Fruit fly (Drosophila melanogaster) whole organism, embryonic: ENCODE results near the gene Vha100-2.

Source experiments
- Aef1 ChIP-seq: fragments of 200-800 bp; sonication (Bioruptor generic); IDR thresholded peaks from 3 replicates; pipeline ENCODE4 v1.3.6; 2022; ENCODE audit warnings: missing biosample characterization, missing genetic modification characterization
- Atf6 ChIP-seq: fragments of 200-800 bp; sonication (Bioruptor generic); IDR thresholded peaks from 2 replicates; pipeline ENCODE4 v1.3.6; 2022; ENCODE audit warnings: missing biosample characterization, missing genetic modification characterization
- Awh ChIP-seq: fragments of 200-800 bp; sonication (Bioruptor generic); IDR thresholded peaks from 2 replicates; pipeline ENCODE4, ENCODE4 v1.3.6; 2022; ENCODE audit warnings: missing biosample characterization, missing genetic modification characterization
- CG10543 ChIP-seq: fragments of 200-800 bp; sonication (Bioruptor generic); optimal IDR thresholded peaks from 3 replicates; lab custom pipeline; 2017; ENCODE audit warnings: missing biosample characterization, mild to moderate bottlenecking, missing genetic modification characterization, moderate library complexity
- CG10654 ChIP-seq: fragments of 200-800 bp; sonication (Bioruptor generic); optimal IDR thresholded peaks from 2 replicates; lab custom pipeline; 2016; ENCODE audit warnings: missing biosample characterization, missing genetic modification characterization
- CG10979 ChIP-seq: fragments of 200-800 bp; sonication (Bioruptor generic); optimal IDR thresholded peaks from 2 replicates; lab custom pipeline; 2018; ENCODE audit warnings: missing biosample characterization, mild to moderate bottlenecking, missing genetic modification characterization, moderate library complexity
- CG11093 ChIP-seq: fragments of 200-800 bp; sonication (Bioruptor generic); IDR thresholded peaks from 3 replicates; pipeline ENCODE4 v1.3.6; 2022; ENCODE audit warnings: missing biosample characterization, missing genetic modification characterization
- CG11456 ChIP-seq: fragments of 200-800 bp; sonication (Bioruptor generic); IDR thresholded peaks from 3 replicates; pipeline ENCODE4 v1.3.6; 2022; ENCODE audit warnings: missing biosample characterization, missing genetic modification characterization
- CG11504 ChIP-seq: fragments of 200-800 bp; sonication (Bioruptor generic); optimal IDR thresholded peaks from 3 replicates; lab custom pipeline; 2019; ENCODE audit warnings: missing biosample characterization, mild to moderate bottlenecking, missing genetic modification characterization, moderate library complexity
- CG14441 ChIP-seq: fragments of 200-800 bp; sonication (Bioruptor generic); IDR thresholded peaks from 2 replicates; pipeline ENCODE4 v1.3.6; 2022; ENCODE audit warnings: missing biosample characterization, missing genetic modification characterization
- CG14710 ChIP-seq: fragments of 200-800 bp; sonication (Bioruptor generic); optimal IDR thresholded peaks from 3 replicates; lab custom pipeline; 2019; ENCODE audit warnings: missing biosample characterization, mild to moderate bottlenecking, missing genetic modification characterization, moderate library complexity
- CG15011 ChIP-seq: fragments of 200-800 bp; sonication (Bioruptor generic); optimal IDR thresholded peaks from 3 replicates; lab custom pipeline; 2018; ENCODE audit warnings: missing biosample characterization, mild to moderate bottlenecking, missing genetic modification characterization
- CG1529 ChIP-seq: fragments of 200-800 bp; sonication (Bioruptor generic); optimal IDR thresholded peaks from 3 replicates; lab custom pipeline; 2018; ENCODE audit warnings: missing biosample characterization, missing genetic modification characterization
- CG15514 ChIP-seq: fragments of 200-800 bp; sonication (Bioruptor generic); optimal IDR thresholded peaks from 3 replicates; lab custom pipeline; 2017; ENCODE audit warnings: missing biosample characterization, missing genetic modification characterization, mild to moderate bottlenecking, moderate library complexity, missing genetic modification reagents
- CG16815 ChIP-seq: fragments of 200-800 bp; sonication (Bioruptor generic); optimal IDR thresholded peaks from 3 replicates; lab custom pipeline; 2017; ENCODE audit warnings: missing biosample characterization, mild to moderate bottlenecking, missing genetic modification characterization
- CG18011 ChIP-seq: fragments of 200-800 bp; sonication (Bioruptor generic); optimal IDR thresholded peaks from 2 replicates; lab custom pipeline; 2017; ENCODE audit warnings: missing biosample characterization, missing genetic modification characterization, mild to moderate bottlenecking, moderate library complexity, missing genotype
- CG1832 ChIP-seq: fragments of 200-800 bp; sonication (Bioruptor generic); optimal IDR thresholded peaks from 2 replicates; lab custom pipeline; 2017; ENCODE audit warnings: missing biosample characterization, mild to moderate bottlenecking, missing genetic modification characterization, inconsistent platforms
- CG18764 ChIP-seq: fragments of 200-800 bp; sonication (Bioruptor generic); optimal IDR thresholded peaks from 3 replicates; lab custom pipeline; 2016; ENCODE audit warnings: missing biosample characterization, missing genetic modification characterization
- CG34224 ChIP-seq: fragments of 200-800 bp; sonication (Bioruptor generic); IDR thresholded peaks from 3 replicates; pipeline ENCODE4 v1.3.6; 2022; ENCODE audit warnings: missing biosample characterization, missing genetic modification characterization; ENCODE audit not compliant: partially characterized antibody
- CG34376 ChIP-seq: fragments of 200-800 bp; sonication (Bioruptor generic); optimal IDR thresholded peaks from 2 replicates; lab custom pipeline; 2018; ENCODE audit warnings: missing biosample characterization, mild to moderate bottlenecking, missing genetic modification characterization
- CG9817 ChIP-seq: fragments of 200-800 bp; sonication (Bioruptor generic); optimal IDR thresholded peaks from 2 replicates; lab custom pipeline; 2018; ENCODE audit warnings: missing biosample characterization, mild to moderate bottlenecking, missing genetic modification characterization, moderate library complexity
- Chrac-16 ChIP-seq: fragments of 200-800 bp; sonication (Bioruptor generic); optimal IDR thresholded peaks from 3 replicates; lab custom pipeline; 2016; ENCODE audit warnings: missing biosample characterization, missing genetic modification characterization
- Dfd ChIP-seq, 2 experiments: fragments of >200 bp; optimal IDR thresholded peaks; 2 replicates each; lab custom pipeline; 2017; ENCODE audit warnings: missing biosample characterization in 2 of 2, missing genetic modification characterization in 2 of 2
- Elba2 ChIP-seq: fragments of 200-800 bp; sonication (Bioruptor generic); optimal IDR thresholded peaks from 3 replicates; lab custom pipeline; 2016; ENCODE audit warnings: missing biosample characterization, missing genetic modification characterization
- Ets65A ChIP-seq: fragments of 200-800 bp; sonication (Bioruptor generic); peaks from one replicate; lab custom pipeline; 2016; ENCODE audit warnings: missing biosample characterization, missing genetic modification characterization
- GATAe ChIP-seq: fragments of 200-800 bp; sonication (Bioruptor generic); conservative IDR thresholded peaks from 2 replicates; pipeline ENCODE4 v1.3.6; 2022; ENCODE audit warnings: missing biosample characterization, missing genetic modification characterization
- Gug ChIP-seq: fragments of 200-800 bp; sonication (Bioruptor generic); IDR thresholded peaks from 4 replicates; pipeline ENCODE4 v1.3.6; 2022; ENCODE audit warnings: missing biosample characterization, missing genetic modification characterization
- HLH3B ChIP-seq: fragments of 200-800 bp; sonication (Bioruptor generic); IDR thresholded peaks from 2 replicates; pipeline ENCODE4 v1.3.6; 2022; ENCODE audit warnings: missing biosample characterization, missing genetic modification characterization
- Hand ChIP-seq: fragments of 200-800 bp; sonication (Bioruptor generic); optimal IDR thresholded peaks from 2 replicates; lab custom pipeline; 2017; ENCODE audit warnings: mild to moderate bottlenecking, missing biosample characterization, missing genetic modification reagents, missing genetic modification characterization
- Hey ChIP-seq: fragments of 200-800 bp; sonication (Bioruptor generic); optimal IDR thresholded peaks from 3 replicates; lab custom pipeline; 2018; ENCODE audit warnings: missing biosample characterization, mild to moderate bottlenecking, missing genetic modification characterization
- Hmr ChIP-seq: fragments of 200-800 bp; sonication (Bioruptor generic); optimal IDR thresholded peaks from 3 replicates; lab custom pipeline; 2017; ENCODE audit warnings: mild to moderate bottlenecking, missing biosample characterization, missing genetic modification reagents, missing genetic modification characterization
- Lpt ChIP-seq: fragments of >200 bp; optimal IDR thresholded peaks from 2 replicates; lab custom pipeline; 2018; ENCODE audit warnings: missing biosample characterization, missing genetic modification characterization
- Nf-YB ChIP-seq: fragments of 200-800 bp; sonication (Bioruptor generic); optimal IDR thresholded peaks from 3 replicates; lab custom pipeline; 2019; ENCODE audit warnings: missing biosample characterization, mild to moderate bottlenecking, missing genetic modification characterization, moderate library complexity
- YL-1 ChIP-seq: fragments of 200-800 bp; sonication (Bioruptor generic); optimal IDR thresholded peaks from 3 replicates; lab custom pipeline; 2017; ENCODE audit warnings: missing biosample characterization, mild to moderate bottlenecking, missing genetic modification characterization
- bowl ChIP-seq: fragments of 200-800 bp; sonication (Bioruptor generic); IDR thresholded peaks from 2 replicates; pipeline ENCODE4 v1.3.6; 2022; ENCODE audit warnings: missing biosample characterization, missing genetic modification characterization
- cato ChIP-seq: fragments of 200-800 bp; sonication (Bioruptor generic); optimal IDR thresholded peaks from 2 replicates; lab custom pipeline; 2016; ENCODE audit warnings: missing biosample characterization, missing genetic modification characterization, borderline replicate concordance
- caup ChIP-seq: fragments of 200-800 bp; sonication (Bioruptor generic); optimal IDR thresholded peaks from 3 replicates; lab custom pipeline; 2017; ENCODE audit warnings: missing biosample characterization, mild to moderate bottlenecking, missing genetic modification characterization, moderate library complexity; ENCODE audit not compliant: severe bottlenecking
- cwo ChIP-seq: fragments of 200-800 bp; sonication (Bioruptor generic); optimal IDR thresholded peaks from 3 replicates; lab custom pipeline; 2017; ENCODE audit warnings: missing biosample characterization, missing genetic modification characterization, mild to moderate bottlenecking, moderate library complexity, missing genetic modification reagents
- exex ChIP-seq: fragments of 200-800 bp; sonication (Bioruptor generic); optimal IDR thresholded peaks from 4 replicates; lab custom pipeline; 2018; ENCODE audit warnings: missing biosample characterization, mild to moderate bottlenecking, missing genetic modification characterization, moderate library complexity
- gro ChIP-seq: fragments of 200-800 bp; sonication (Bioruptor generic); optimal IDR thresholded peaks from 2 replicates; lab custom pipeline; 2016; ENCODE audit warnings: missing biosample characterization, missing genetic modification characterization
- jing ChIP-seq: fragments of 200-800 bp; sonication (Bioruptor generic); optimal IDR thresholded peaks from 2 replicates; lab custom pipeline; 2018; ENCODE audit warnings: missing biosample characterization, mild to moderate bottlenecking, missing genetic modification characterization
- lab ChIP-seq: fragments of 200-800 bp; sonication (Bioruptor generic); optimal IDR thresholded peaks from 3 replicates; lab custom pipeline; 2017; ENCODE audit warnings: missing biosample characterization, missing genetic modification characterization, mild to moderate bottlenecking, moderate library complexity, missing genetic modification reagents
- mld ChIP-seq: fragments of 200-800 bp; sonication (Bioruptor generic); IDR thresholded peaks from 3 replicates; pipeline ENCODE4 v1.3.6; 2022; ENCODE audit warnings: missing biosample characterization, missing genetic modification characterization; ENCODE audit not compliant: partially characterized antibody
- p53 ChIP-seq: fragments of 200-800 bp; sonication (Bioruptor generic); optimal IDR thresholded peaks from 2 replicates; lab custom pipeline; 2016; ENCODE audit warnings: missing biosample characterization, missing genetic modification characterization
- phol ChIP-seq: fragments of 200-800 bp; sonication (Bioruptor generic); optimal IDR thresholded peaks from 3 replicates; lab custom pipeline; 2018; ENCODE audit warnings: missing biosample characterization, mild to moderate bottlenecking, missing genetic modification characterization, moderate library complexity
- sisA ChIP-seq: fragments of 200-800 bp; sonication (Bioruptor generic); IDR thresholded peaks from 2 replicates; pipeline ENCODE4 v1.3.6; 2022; ENCODE audit warnings: missing biosample characterization, missing genetic modification characterization
- so ChIP-seq: fragments of 200-800 bp; sonication (Bioruptor generic); IDR thresholded peaks from 3 replicates; pipeline ENCODE4 v1.3.6; 2022; ENCODE audit warnings: missing biosample characterization, missing genetic modification characterization
- tll ChIP-seq, 2 experiments: fragments of 200-800 bp in 1 of 2; fragments of >200 bp in 1 of 2; sonication (Bioruptor generic) in 1 of 2; optimal IDR thresholded peaks; 2 replicates each; lab custom pipeline; 2017 to 2019; ENCODE audit warnings: missing biosample characterization in 2 of 2, missing genetic modification characterization in 2 of 2, mild to moderate bottlenecking in 1 of 2, moderate library complexity in 1 of 2
- toy ChIP-seq: fragments of 200-800 bp; sonication (Bioruptor generic); IDR thresholded peaks from 2 replicates; pipeline ENCODE4 v1.3.6; 2022; ENCODE audit warnings: missing biosample characterization, missing genetic modification characterization

Vha100-2 gene

DNA sequence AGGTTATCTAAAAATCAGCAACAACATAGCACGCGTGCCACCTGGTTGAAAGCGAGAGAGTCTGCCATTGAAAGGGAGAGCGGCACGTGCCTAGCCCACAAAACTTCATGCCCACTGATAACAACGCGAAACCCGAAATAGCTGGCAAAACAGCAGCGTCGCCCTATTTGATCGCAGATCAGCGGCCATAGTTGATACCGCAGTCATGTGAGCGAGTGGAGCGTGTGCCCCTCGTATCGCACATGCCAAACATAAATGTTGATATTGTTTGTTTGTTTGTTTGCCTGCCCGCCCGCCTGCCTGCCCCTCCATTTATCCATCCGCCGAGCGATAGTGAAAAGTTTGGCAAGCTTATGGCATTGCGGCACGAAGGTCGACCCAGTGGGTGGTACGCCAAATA is 33.9 kb upstream of the Vha100-2 start:
- TF ChIP-seq CG10543 (GFP tag; lab: Kevin White, UChicago) = no peak
- peak; percentile 28 for TF ChIP-seq caup (GFP tag; lab: Kevin White, UChicago)
- peak; percentile 81 for TF ChIP-seq Hey (tag; lab: Kevin White, UChicago)
- no peak for TF ChIP-seq phol (tag; lab: Kevin White, UChicago)
- peak; percentile 27 for TF ChIP-seq gro
- peak; percentile 49 for TF ChIP-seq lab (GFP tag; lab: Kevin White, UChicago)
- no peak for TF ChIP-seq Awh (GFP tag; lab: Robert Waterston, UW)
- TF ChIP-seq CG15514 (GFP tag; lab: Kevin White, UChicago) = peak; percentile 8
- no peak for TF ChIP-seq CG18011 (GFP tag; lab: Kevin White, UChicago)
- TF ChIP-seq CG11456 (GFP tag; lab: Robert Waterston, UW) = 0 out of 3 replicates have a peak, but pooled peaks have one; percentile 24
- peak; percentile 13 for TF ChIP-seq Hmr (GFP tag; lab: Kevin White, UChicago)
- TF ChIP-seq Chrac-16 = no peak
- TF ChIP-seq CG11093 = no peak
- TF ChIP-seq jing (GFP tag; lab: Kevin White, UChicago) = no peak
- TF ChIP-seq CG14710 (tag; lab: Kevin White, UChicago) = no peak
- TF ChIP-seq GATAe (GFP tag; lab: Robert Waterston, UW) = 0 out of 2 replicates have a peak, but pooled peaks have one; percentile 15
- no peak for TF ChIP-seq CG18764 (GFP tag; lab: Kevin White, UChicago)
- no peak for TF ChIP-seq bowl
- TF ChIP-seq Nf-YB (GFP tag; lab: Kevin White, UChicago) = no peak
- no peak for TF ChIP-seq CG34376 (GFP tag; lab: Kevin White, UChicago)
- peak; percentile 97 for TF ChIP-seq cwo (GFP tag; lab: Kevin White, UChicago)
- TF ChIP-seq p53 (GFP tag; lab: Kevin White, UChicago) = no peak
- no peak for TF ChIP-seq Atf6 (GFP tag; lab: Robert Waterston, UW)
- TF ChIP-seq exex = peak; percentile 18

dm6 chr3R:18423352-18423751 is 24.4 kb upstream of the Vha100-2 start:
- TF ChIP-seq CG1529 (GFP tag; lab: Kevin White, UChicago) (no peak), CG9817 (no peak), tll (GFP tag; optimal IDR thresholded peaks at IDR 0.05; lab: Kevin White, UChicago) (no peak), Elba2 (GFP tag; lab: Kevin White, UChicago) (no peak), Lpt (GFP tag; lab: Kevin White, UChicago) (no peak)

- TF ChIP-seq CG14441 (GFP tag; lab: Robert Waterston, UW) = no peak
- no peak for TF ChIP-seq toy (GFP tag; lab: Robert Waterston, UW)
- TF ChIP-seq CG15011 (GFP tag; lab: Kevin White, UChicago) = no peak
- TF ChIP-seq CG10654 (GFP tag; lab: Kevin White, UChicago) = no peak
- no peak for TF ChIP-seq sisA (GFP tag; lab: Robert Waterston, UW)
- TF ChIP-seq Ets65A = peak; percentile 16
- TF ChIP-seq Aef1 (GFP tag; lab: Robert Waterston, UW) = no peak
- TF ChIP-seq CG10979 (tag; lab: Kevin White, UChicago) = no peak
- no peak for TF ChIP-seq mld (GFP tag; lab: Robert Waterston, UW)
- TF ChIP-seq Dfd (GFP tag; optimal IDR thresholded peaks at IDR 0.05; lab: Kevin White, UChicago) = peak in 1 of 2 experiments; percentile 24
- no peak for TF ChIP-seq HLH3B (GFP tag; lab: Robert Waterston, UW)
- no peak for TF ChIP-seq Hand (GFP tag; lab: Kevin White, UChicago)
- TF ChIP-seq so (GFP tag; lab: Robert Waterston, UW) = no peak
- no peak for TF ChIP-seq CG34224 (GFP tag; lab: Robert Waterston, UW)
- peak; percentile 71 for TF ChIP-seq CG11504 (tag; lab: Kevin White, UChicago)
- TF ChIP-seq YL-1 (GFP tag; lab: Kevin White, UChicago) = no peak
- no peak for TF ChIP-seq CG16815 (GFP tag; lab: Kevin White, UChicago)
- TF ChIP-seq CG1832 (GFP tag; lab: Kevin White, UChicago) = no peak
- no peak for TF ChIP-seq Gug (GFP tag; lab: Robert Waterston, UW)
- TF ChIP-seq cato (GFP tag; lab: Kevin White, UChicago) = no peak
Measured at dm6 chr3R:18422446-18422845, 23.5 kb upstream of the Vha100-2 start.
